Worm (Caenorhabditis elegans) whole organism, young adult: ENCODE results near the gene C08B6.11.

ENCODE experiments used
- C06A6.2 ChIP-seq: fragments of 200-800 bp; sonication (Bioruptor generic); conservative IDR thresholded peaks from 2 replicates; pipeline ENCODE4 v1.3.6; 2022; ENCODE audit warnings: missing genetic modification characterization, missing compliant biosample characterization
- D2030.7 ChIP-seq: fragments of 200-800 bp; sonication (Bioruptor generic); IDR thresholded peaks from 2 replicates; pipeline ENCODE4 v1.3.6; 2022; ENCODE audit warnings: missing genetic modification reagents, missing genetic modification characterization, missing compliant biosample characterization
- F10E7.11 ChIP-seq: sonication (generic microtip); optimal IDR thresholded peaks from 2 replicates; lab custom pipeline; 2017; ENCODE audit warnings: mild to moderate bottlenecking, missing genetic modification characterization, moderate library complexity, missing compliant biosample characterization
- F23B12.7 ChIP-seq: sonication (generic microtip); optimal IDR thresholded peaks from 2 replicates; lab custom pipeline; 2017; ENCODE audit warnings: missing genetic modification characterization, mild to moderate bottlenecking, missing compliant biosample characterization, antibody characterized with exemption, moderate library complexity; ENCODE audit not compliant: insufficient read depth
- F52B5.7 ChIP-seq: sonication (generic microtip); optimal IDR thresholded peaks from 2 replicates; lab custom pipeline; 2016; ENCODE audit warnings: mild to moderate bottlenecking, missing genetic modification characterization, missing compliant biosample characterization
- Y53F4B.3 ChIP-seq: fragments of 200-800 bp; sonication (Bioruptor generic); IDR thresholded peaks from 2 replicates; pipeline ENCODE4 v1.3.6; 2022; ENCODE audit warnings: missing genetic modification reagents, missing genetic modification characterization, missing compliant biosample characterization
- Y56A3A.18 ChIP-seq: fragments of 200-800 bp; sonication (Bioruptor generic); IDR thresholded peaks from 2 replicates; pipeline ENCODE4 v1.3.6; 2022; ENCODE audit warnings: missing genetic modification reagents, missing genetic modification characterization, missing compliant biosample characterization
- bed-2 ChIP-seq: fragments of 200-800 bp; sonication (Bioruptor generic); IDR thresholded peaks from 2 replicates; pipeline ENCODE4 v1.3.6; 2022; ENCODE audit warnings: missing genetic modification reagents, missing genetic modification characterization, missing compliant biosample characterization
- ccch-3 ChIP-seq: fragments of 200-800 bp; sonication (Bioruptor generic); optimal IDR thresholded peaks from 2 replicates; lab custom pipeline; 2018; ENCODE audit warnings: mild to moderate bottlenecking, missing genetic modification characterization, missing compliant biosample characterization
- ceh-58 ChIP-seq: fragments of 200-800 bp; sonication (Bioruptor generic); IDR thresholded peaks from 2 replicates; pipeline ENCODE4 v1.3.6; 2022; ENCODE audit warnings: missing genetic modification characterization, missing compliant biosample characterization
- ceh-79 ChIP-seq: sonication (generic microtip); optimal IDR thresholded peaks from 2 replicates; lab custom pipeline; 2017; ENCODE audit warnings: mild to moderate bottlenecking, missing genetic modification characterization, missing compliant biosample characterization
- egl-18 ChIP-seq: fragments of 200-800 bp; sonication (Bioruptor generic); IDR thresholded peaks from 2 replicates; pipeline ENCODE4 v1.3.6; 2022; ENCODE audit warnings: missing genetic modification reagents, missing genetic modification characterization, missing compliant biosample characterization
- egl-44 ChIP-seq: fragments of 200-800 bp; sonication (Bioruptor generic); IDR thresholded peaks from 2 replicates; pipeline ENCODE4 v1.3.6; 2022; ENCODE audit warnings: missing genetic modification reagents, missing genetic modification characterization, missing compliant biosample characterization
- ekl-4 ChIP-seq: fragments of 200-800 bp; sonication (Bioruptor generic); IDR thresholded peaks from 2 replicates; pipeline ENCODE4 v1.3.6; 2022; ENCODE audit warnings: missing genetic modification reagents, missing genetic modification characterization, missing compliant biosample characterization
- ets-4 ChIP-seq: fragments of 200-800 bp; sonication (Bioruptor generic); optimal IDR thresholded peaks from 2 replicates; lab custom pipeline; 2018; ENCODE audit warnings: mild to moderate bottlenecking, missing genetic modification characterization, missing compliant biosample characterization
- fkh-3 ChIP-seq: sonication (generic microtip); optimal IDR thresholded peaks from 2 replicates; lab custom pipeline; 2016; ENCODE audit warnings: mild to moderate bottlenecking, missing genetic modification characterization, missing compliant biosample characterization
- gei-17 ChIP-seq: fragments of 200-800 bp; sonication (Bioruptor generic); optimal IDR thresholded peaks from 2 replicates; lab custom pipeline; 2018; ENCODE audit warnings: mild to moderate bottlenecking, missing genetic modification characterization, missing compliant biosample characterization
- hlh-26 ChIP-seq: fragments of 200-800 bp; sonication (Bioruptor generic); conservative IDR thresholded peaks from 2 replicates; pipeline ENCODE4 v1.3.6; 2022; ENCODE audit warnings: missing genetic modification reagents, missing genetic modification characterization, missing compliant biosample characterization
- let-607 ChIP-seq, 2 experiments: fragments of 200-800 bp in 1 of 2; sonication (Bioruptor generic) in 1 of 2; sonication (generic microtip) in 1 of 2; optimal IDR thresholded peaks; 2 replicates each; lab custom pipeline; 2016 to 2018; ENCODE audit warnings: mild to moderate bottlenecking in 2 of 2, missing compliant biosample characterization in 2 of 2, missing genetic modification characterization in 2 of 2, moderate library complexity in 2 of 2, missing genotype in 1 of 2
- lin-54 ChIP-seq: fragments of 200-800 bp; sonication (Bioruptor generic); optimal IDR thresholded peaks from 2 replicates; lab custom pipeline; 2018; ENCODE audit warnings: mild to moderate bottlenecking, missing genetic modification characterization, missing compliant biosample characterization
- lir-1 ChIP-seq: fragments of 200-800 bp; sonication (Bioruptor generic); conservative IDR thresholded peaks from 2 replicates; pipeline ENCODE4 v1.3.6; 2022; ENCODE audit warnings: missing genetic modification reagents, missing genetic modification characterization, missing compliant biosample characterization
- madf-6 ChIP-seq: fragments of 200-800 bp; sonication (Bioruptor generic); IDR thresholded peaks from 2 replicates; pipeline ENCODE4 v1.3.6; 2022; ENCODE audit warnings: missing genetic modification reagents, missing genetic modification characterization, missing compliant biosample characterization
- madf-8 ChIP-seq: fragments of 200-800 bp; sonication (Bioruptor generic); conservative IDR thresholded peaks from 2 replicates; pipeline ENCODE4 v1.3.6; 2022; ENCODE audit warnings: missing genetic modification reagents, missing genetic modification characterization, missing compliant biosample characterization
- mcd-1 ChIP-seq: fragments of 200-800 bp; sonication (Bioruptor generic); IDR thresholded peaks from 2 replicates; pipeline ENCODE4 v1.3.6; 2022; ENCODE audit warnings: missing genetic modification reagents, missing genetic modification characterization, missing compliant biosample characterization
- mel-28 ChIP-seq: sonication (generic microtip); optimal IDR thresholded peaks from 2 replicates; lab custom pipeline; 2016; ENCODE audit warnings: borderline replicate concordance, mild to moderate bottlenecking, missing genetic modification characterization, missing compliant biosample characterization
- mxl-1 ChIP-seq: sonication (generic microtip); optimal IDR thresholded peaks from 2 replicates; lab custom pipeline; 2016; ENCODE audit warnings: missing genetic modification characterization, missing compliant biosample characterization
- nhr-179 ChIP-seq: sonication (generic microtip); optimal IDR thresholded peaks from 2 replicates; lab custom pipeline; 2016; ENCODE audit warnings: mild to moderate bottlenecking, missing genetic modification characterization, missing compliant biosample characterization
- pbrm-1 ChIP-seq: fragments of 200-800 bp; sonication (Bioruptor generic); IDR thresholded peaks from 2 replicates; pipeline ENCODE4 v1.3.6; 2022; ENCODE audit warnings: missing genetic modification reagents, missing genetic modification characterization, missing compliant biosample characterization
- pha-4 ChIP-seq: fragments of 150-350 bp; sonication (generic microtip); optimal IDR thresholded peaks from 2 replicates; lab custom pipeline; 2014; ENCODE audit warnings: missing biosample characterization, missing genetic modification reagents, missing genetic modification characterization
- rcor-1 ChIP-seq: fragments of 200-800 bp; sonication (Bioruptor generic); IDR thresholded peaks from 2 replicates; pipeline ENCODE4 v1.3.6; 2022; ENCODE audit warnings: missing genetic modification reagents, missing genetic modification characterization, missing compliant biosample characterization
- sdz-38 ChIP-seq: sonication (generic microtip); optimal IDR thresholded peaks from 2 replicates; lab custom pipeline; 2016; ENCODE audit warnings: missing genotype, missing genetic modification characterization, missing compliant biosample characterization
- sea-2 ChIP-seq: fragments of 200-800 bp; sonication (Bioruptor generic); IDR thresholded peaks from 2 replicates; pipeline ENCODE4 v1.3.6; 2022; ENCODE audit warnings: missing genetic modification characterization, missing compliant biosample characterization
- snpc-4 ChIP-seq, 5 experiments: fragments of 150-350 bp in 1 of 5; sonication (generic microtip) in 4 of 5; optimal IDR thresholded peaks; 2 replicates each; lab custom pipeline; 2014 to 2018; ENCODE audit warnings: missing genetic modification characterization in 5 of 5, missing biosample characterization in 3 of 5, antibody characterized with exemption in 2 of 5, mild to moderate bottlenecking in 2 of 5, missing compliant biosample characterization in 2 of 5, missing genotype in 2 of 5, moderate library complexity in 2 of 5, missing genetic modification reagents in 1 of 5
- tbx-9 ChIP-seq: sonication (generic microtip); optimal IDR thresholded peaks from 2 replicates; lab custom pipeline; 2016; ENCODE audit warnings: borderline replicate concordance, missing genetic modification characterization, inconsistent platforms, missing compliant biosample characterization
- unc-62 ChIP-seq: fragments of 150-350 bp; optimal IDR thresholded peaks from 2 replicates; lab custom pipeline; 2014; ENCODE audit warnings: missing biosample characterization, missing genetic modification reagents, missing genetic modification characterization
- ztf-25 ChIP-seq: fragments of 200-800 bp; sonication (Bioruptor generic); IDR thresholded peaks from 2 replicates; pipeline ENCODE4 v1.3.6; 2022; ENCODE audit warnings: missing genetic modification reagents, missing genetic modification characterization, missing compliant biosample characterization
- ztf-26 ChIP-seq: sonication (generic microtip); optimal IDR thresholded peaks from 2 replicates; lab custom pipeline; 2017; ENCODE audit warnings: missing genetic modification characterization, missing compliant biosample characterization
- ztf-28 ChIP-seq: fragments of 200-800 bp; sonication (Bioruptor generic); IDR thresholded peaks from 2 replicates; pipeline ENCODE4 v1.3.6; 2022; ENCODE audit warnings: missing genetic modification reagents, missing genetic modification characterization, missing compliant biosample characterization

C08B6.11 gene

ce11 chrV:10145653-10146052, 38.2 kb downstream of the C08B6.11 start, which contains the start of gene C51E3.9:
TSS of gene C51E3.9 (plus strand) at chrV:10145953.
- TF ChIP-seq lin-54 = no peak

DNA sequence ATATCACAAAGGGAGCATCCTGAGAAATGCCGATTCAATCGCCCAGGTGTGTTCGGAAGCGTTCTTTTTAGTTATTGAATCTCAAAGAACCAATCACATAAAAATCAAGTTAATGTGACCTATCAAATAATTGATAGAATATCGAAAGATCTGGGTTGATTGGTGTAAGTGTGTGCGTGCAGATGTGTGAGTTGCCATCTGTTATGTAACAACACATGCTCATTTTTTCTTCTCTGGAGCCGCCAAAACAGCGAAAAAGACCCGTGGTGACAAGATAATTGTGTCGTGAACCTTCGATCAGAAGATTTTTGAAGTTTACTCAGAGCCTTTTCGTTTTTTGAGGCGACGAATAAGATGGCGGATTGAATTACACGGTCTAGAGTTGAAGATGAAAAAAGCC, 39.4 kb downstream of the C08B6.11 start:
- no peak for TF ChIP-seq mel-28 (tag; lab: Kevin White, UChicago)
- no peak for TF ChIP-seq D2030.7 (GFP tag; lab: Robert Waterston, UW)
- TF ChIP-seq let-607 (tag; optimal IDR thresholded peaks at IDR 0.05; lab: Kevin White, UChicago) = no peak
- TF ChIP-seq madf-6 (GFP tag; lab: Robert Waterston, UW) = no peak
- no peak for TF ChIP-seq mxl-1 (tag; lab: Kevin White, UChicago)
- no peak for TF ChIP-seq unc-62 (GFP tag; lab: Kevin White, UChicago)
- TF ChIP-seq madf-8 (GFP tag; lab: Robert Waterston, UW) = no peak
- no peak for TF ChIP-seq lir-1

DNA sequence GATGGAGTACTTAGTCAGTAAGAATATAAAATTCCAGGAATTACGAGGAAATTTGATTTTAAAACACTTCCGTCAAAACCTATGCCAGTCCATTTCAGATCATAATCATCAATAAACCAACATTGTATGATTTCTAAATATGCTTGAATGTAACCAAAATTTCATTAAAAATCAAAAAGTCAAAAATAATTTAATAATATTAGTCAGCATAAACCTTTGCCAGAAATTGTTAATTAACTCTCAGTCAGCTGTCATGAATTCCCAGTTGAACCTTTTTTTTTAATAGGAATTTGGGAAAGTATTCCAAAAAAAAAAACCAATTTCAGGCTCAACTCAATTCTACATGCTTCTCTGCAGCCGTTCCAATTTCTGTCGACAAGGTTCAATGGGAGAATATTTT, 40.9 kb downstream of the C08B6.11 start, which contains the start of gene srsx-26:
srsx-26 (plus strand) TSS at position 301 of the 400 bp plus-strand sequence.
- TF ChIP-seq snpc-4 (GFP tag; optimal IDR thresholded peaks at IDR 0.05; lab: Kevin White, UChicago) (no peak), snpc-4 (tag; optimal IDR thresholded peaks at IDR 0.05; lab: Kevin White, UChicago) (no peak), sdz-38 (no peak), ztf-28 (no peak), D2030.7 (GFP tag; lab: Robert Waterston, UW) (no peak), nhr-179 (tag; lab: Kevin White, UChicago) (no peak), F10E7.11 (tag; lab: Kevin White, UChicago) (no peak), egl-44 (GFP tag; lab: Robert Waterston, UW) (no peak), F52B5.7 (no peak), sea-2 (no peak), pha-4 (tag; lab: Kevin White, UChicago) (no peak), ets-4 (GFP tag; lab: Kevin White, UChicago) (no peak), madf-6 (GFP tag; lab: Robert Waterston, UW) (no peak), Y56A3A.18 (no peak), tbx-9 (tag; lab: Kevin White, UChicago) (no peak), ztf-25 (GFP tag; lab: Robert Waterston, UW) (no peak), hlh-26 (GFP tag; lab: Robert Waterston, UW) (no peak), rcor-1 (GFP tag; lab: Robert Waterston, UW) (no peak), Y53F4B.3 (GFP tag; lab: Robert Waterston, UW) (no peak)

ce11 chrV:10149728-10150127, 42.3 kb downstream of the C08B6.11 start, which contains the start of gene srsx-27:
TSS of gene srsx-27 (plus strand) at chrV:10150028.
- TF ChIP-seq pbrm-1 (GFP tag; lab: Robert Waterston, UW) (no peak), gei-17 (GFP tag; lab: Kevin White, UChicago) (no peak), ceh-58 (GFP tag; lab: Robert Waterston, UW) (no peak), ztf-28 (no peak), bed-2 (GFP tag; lab: Robert Waterston, UW) (no peak), mxl-1 (tag; lab: Kevin White, UChicago) (no peak), ztf-26 (no peak), F23B12.7 (no peak), pha-4 (tag; lab: Kevin White, UChicago) (no peak), ceh-79 (no peak), fkh-3 (tag; lab: Kevin White, UChicago) (no peak), egl-18 (GFP tag; lab: Robert Waterston, UW) (no peak), mcd-1 (no peak), C06A6.2 (GFP tag; lab: Robert Waterston, UW) (no peak), ccch-3 (GFP tag; lab: Kevin White, UChicago) (no peak), F52B5.7 (no peak), ekl-4 (GFP tag; lab: Robert Waterston, UW) (no peak), lir-1 (no peak)
